Worm (Caenorhabditis elegans) whole organism, midembryonic: ENCODE data around the gene arrd-28.

Source experiments
- T22C8.4 ChIP-seq: fragments of 200-800 bp; sonication (Bioruptor generic); IDR thresholded peaks from 2 replicates; pipeline ENCODE4 v1.3.6; 2022; ENCODE audit warnings: missing genetic modification characterization, missing compliant biosample characterization
- cog-1 ChIP-seq: sonication (generic microtip); optimal IDR thresholded peaks from 2 replicates; lab custom pipeline; 2016; ENCODE audit warnings: missing genetic modification characterization, missing compliant biosample characterization
- flt-1 ChIP-seq: fragments of 200-800 bp; sonication (Bioruptor generic); IDR thresholded peaks from 2 replicates; pipeline ENCODE4 v1.3.6; 2022; ENCODE audit warnings: missing genetic modification characterization, missing compliant biosample characterization
- klf-2 ChIP-seq: fragments of 200-800 bp; sonication (Bioruptor generic); conservative IDR thresholded peaks from 2 replicates; pipeline ENCODE4 v1.3.6; 2022; ENCODE audit warnings: missing genetic modification reagents, missing genetic modification characterization, missing compliant biosample characterization
- med-1 ChIP-seq: sonication (generic microtip); optimal IDR thresholded peaks from 2 replicates; lab custom pipeline; 2017; ENCODE audit warnings: missing genetic modification characterization, mild to moderate bottlenecking, missing compliant biosample characterization, antibody characterized with exemption, missing genetic modification reagents; ENCODE audit not compliant: insufficient read depth
- ref-1 ChIP-seq: fragments of 200-800 bp; sonication (Bioruptor generic); conservative IDR thresholded peaks from 2 replicates; pipeline ENCODE4 v1.3.6; 2022; ENCODE audit warnings: missing genetic modification reagents, missing genetic modification characterization, missing compliant biosample characterization
- tab-1 ChIP-seq: fragments of 200-800 bp; sonication (Bioruptor generic); IDR thresholded peaks from 2 replicates; pipeline ENCODE4 v1.3.6; 2022; ENCODE audit warnings: missing genetic modification characterization, missing compliant biosample characterization
- ztf-23 ChIP-seq: fragments of 200-800 bp; sonication (Bioruptor generic); IDR thresholded peaks from 2 replicates; pipeline ENCODE4 v1.3.6; 2022; ENCODE audit warnings: missing genetic modification reagents, missing genetic modification characterization, missing compliant biosample characterization
- ztf-29 ChIP-seq: fragments of 200-800 bp; sonication (Bioruptor generic); IDR thresholded peaks from 2 replicates; pipeline ENCODE4 v1.3.6; 2022; ENCODE audit warnings: missing genetic modification reagents, missing genetic modification characterization, missing compliant biosample characterization

arrd-28 gene

ce11 chrX:10176295-10176694 lies 7.5 kb upstream of the arrd-28 start, which contains the start of gene ncs-4:
TSS of gene ncs-4 (plus strand) at chrX:10176521.
- TF ChIP-seq flt-1 (GFP tag; lab: Robert Waterston, UW) (no peak), T22C8.4 (GFP tag; lab: Robert Waterston, UW) (no peak)

ce11 chrX:10182613-10183012 lies 1.2 kb upstream of the arrd-28 start:
- TF ChIP-seq tab-1 (GFP tag; lab: Robert Waterston, UW) (no peak), flt-1 (GFP tag; lab: Robert Waterston, UW) (no peak), ztf-23 (GFP tag; lab: Robert Waterston, UW) (no peak), klf-2 (GFP tag; lab: Robert Waterston, UW) (no peak), cog-1 (tag; lab: Kevin White, UChicago) (no peak), ref-1 (GFP tag; lab: Robert Waterston, UW) (no peak)

- no peak for TF ChIP-seq cog-1 (tag; lab: Kevin White, UChicago)
Measured at ce11 chrX:10184708-10185107, 913 bp downstream of the arrd-28 start.

- no peak for TF ChIP-seq klf-2 (GFP tag; lab: Robert Waterston, UW)
- no peak for TF ChIP-seq ref-1 (GFP tag; lab: Robert Waterston, UW)
- TF ChIP-seq ztf-29 (GFP tag; lab: Robert Waterston, UW), result no peak
- TF ChIP-seq flt-1 (GFP tag; lab: Robert Waterston, UW), result peak; percentile 80
- TF ChIP-seq ztf-23 (GFP tag; lab: Robert Waterston, UW), result 0 out of 2 replicates have a peak, but pooled peaks have one; percentile 57
- no peak for TF ChIP-seq med-1 (GFP tag; lab: Kevin White, UChicago)
- peak; percentile 79 for TF ChIP-seq cog-1 (tag; lab: Kevin White, UChicago)
Measured at ce11 chrX:10188493-10188895, 4.7 kb downstream of the arrd-28 start.

- TF ChIP-seq T22C8.4 (GFP tag; lab: Robert Waterston, UW), result no peak
- no peak for TF ChIP-seq ztf-23 (GFP tag; lab: Robert Waterston, UW)
- TF ChIP-seq klf-2 (GFP tag; lab: Robert Waterston, UW), result no peak
- TF ChIP-seq tab-1 (GFP tag; lab: Robert Waterston, UW), result no peak
- no peak for TF ChIP-seq cog-1 (tag; lab: Kevin White, UChicago)
- TF ChIP-seq ztf-29 (GFP tag; lab: Robert Waterston, UW), result no peak
- TF ChIP-seq med-1 (GFP tag; lab: Kevin White, UChicago), result no peak
- no peak for TF ChIP-seq ref-1 (GFP tag; lab: Robert Waterston, UW)
- TF ChIP-seq flt-1 (GFP tag; lab: Robert Waterston, UW), result no peak
Measured at ce11 chrX:10189244-10189643, 5.4 kb downstream of the arrd-28 start.

- no peak for TF ChIP-seq ref-1 (GFP tag; lab: Robert Waterston, UW)
- no peak for TF ChIP-seq ztf-29 (GFP tag; lab: Robert Waterston, UW)
- 0 out of 2 replicates have a peak, but pooled peaks have one; percentile 12 for TF ChIP-seq klf-2 (GFP tag; lab: Robert Waterston, UW)
- TF ChIP-seq cog-1 (tag; lab: Kevin White, UChicago), result no peak
- no peak for TF ChIP-seq flt-1 (GFP tag; lab: Robert Waterston, UW)
- no peak for TF ChIP-seq T22C8.4 (GFP tag; lab: Robert Waterston, UW)
- TF ChIP-seq med-1 (GFP tag; lab: Kevin White, UChicago), result no peak
Measured at ce11 chrX:10189805-10190204, 6.0 kb downstream of the arrd-28 start.

ce11 chrX:10194327-10195096 lies 10.7 kb downstream of the arrd-28 start, which contains the start of gene myrf-2:
TSS of gene myrf-2 (minus strand) at chrX:10194377.
- no peak for TF ChIP-seq med-1 (GFP tag; lab: Kevin White, UChicago)
- no peak for TF ChIP-seq tab-1 (GFP tag; lab: Robert Waterston, UW)
- no peak for TF ChIP-seq klf-2 (GFP tag; lab: Robert Waterston, UW)
- no peak for TF ChIP-seq cog-1 (tag; lab: Kevin White, UChicago)
- no peak for TF ChIP-seq T22C8.4 (GFP tag; lab: Robert Waterston, UW)
- no peak for TF ChIP-seq ztf-29 (GFP tag; lab: Robert Waterston, UW)
- no peak for TF ChIP-seq ztf-23 (GFP tag; lab: Robert Waterston, UW)
- TF ChIP-seq ref-1 (GFP tag; lab: Robert Waterston, UW), result no peak
- TF ChIP-seq flt-1 (GFP tag; lab: Robert Waterston, UW), result no peak

- TF ChIP-seq klf-2 (GFP tag; lab: Robert Waterston, UW), result no peak
- TF ChIP-seq med-1 (GFP tag; lab: Kevin White, UChicago), result no peak
- no peak for TF ChIP-seq tab-1 (GFP tag; lab: Robert Waterston, UW)
- TF ChIP-seq ztf-29 (GFP tag; lab: Robert Waterston, UW), result no peak
- no peak for TF ChIP-seq flt-1 (GFP tag; lab: Robert Waterston, UW)
- no peak for TF ChIP-seq ref-1 (GFP tag; lab: Robert Waterston, UW)
- 0 out of 2 replicates have a peak, but pooled peaks have one; percentile 23 for TF ChIP-seq ztf-23 (GFP tag; lab: Robert Waterston, UW)
- peak; percentile 68 for TF ChIP-seq cog-1 (tag; lab: Kevin White, UChicago)
Measured at ce11 chrX:10197204-10197756, 13.5 kb downstream of the arrd-28 start, which contains the start of gene nucb-1. TSS of gene nucb-1 (plus strand) at chrX:10197706.

- TF ChIP-seq tab-1 (GFP tag; lab: Robert Waterston, UW) (no peak), klf-2 (GFP tag; lab: Robert Waterston, UW) (no peak), ref-1 (GFP tag; lab: Robert Waterston, UW) (no peak), T22C8.4 (GFP tag; lab: Robert Waterston, UW) (no peak), ztf-23 (GFP tag; lab: Robert Waterston, UW) (no peak), cog-1 (tag; lab: Kevin White, UChicago) (no peak), flt-1 (GFP tag; lab: Robert Waterston, UW) (no peak), ztf-29 (GFP tag; lab: Robert Waterston, UW) (no peak), med-1 (GFP tag; lab: Kevin White, UChicago) (no peak)
Measured at ce11 chrX:10199202-10199601, 15.4 kb downstream of the arrd-28 start.
